Worm (Caenorhabditis elegans): Measurements from ENCODE around the gene Y50E8A.10.
"Not testable (repeated sequence)": the region's sequence is repeated elsewhere in the genome, so short reads cannot be mapped to it uniquely, and the experiment has no call there.

Gene Y50E8A.10

ce11 chrV:14826952-14827351, 47.2 kb downstream of the Y50E8A.10 start, which contains the start of gene nspa-8:
Gene nspa-8 (minus strand): TSS chrV:14827052.
- TF ChIP-seq F55B11.4 (tag; optimal IDR thresholded peaks at IDR 0.05; ENCODE audit: borderline replicate concordance, insufficient read depth); ccch-3 (GFP tag; optimal IDR thresholded peaks at IDR 0.05); ztf-3 (GFP tag; optimal IDR thresholded peaks at IDR 0.05): not testable (repeated sequence)

DNA sequence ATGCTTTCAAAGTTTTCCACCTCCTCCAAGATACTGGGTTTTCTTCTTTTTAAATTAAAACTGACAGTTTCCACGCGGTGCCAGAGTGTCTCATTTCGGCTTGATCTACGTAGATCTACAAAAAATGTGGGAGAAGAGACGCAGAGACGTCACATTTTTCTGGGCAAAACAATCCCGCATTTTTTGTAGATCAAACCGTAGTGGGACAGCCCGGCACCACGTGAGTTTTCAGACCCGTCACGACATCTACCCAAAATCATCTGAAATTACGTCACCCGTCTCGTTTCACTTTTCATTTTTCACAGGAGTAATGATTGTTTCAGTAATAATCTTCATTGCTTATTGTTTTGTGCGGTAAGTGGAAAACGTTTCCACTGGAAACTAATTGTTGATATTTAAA, 48.6 kb downstream of the Y50E8A.10 start:
- no peak for TF ChIP-seq F55B11.4 (tag; optimal IDR thresholded peaks at IDR 0.05; ENCODE audit: borderline replicate concordance, insufficient read depth)
- peak; percentile 42 for TF ChIP-seq F52B5.7 (tag; optimal IDR thresholded peaks at IDR 0.05)
- peak; percentile 1 for TF ChIP-seq efl-1 (GFP tag; optimal IDR thresholded peaks at IDR 0.05)
- peak; percentile 50 for TF ChIP-seq F10E7.11 (tag; optimal IDR thresholded peaks at IDR 0.05)
- TF ChIP-seq Y67H2A.10 (GFP tag; conservative IDR thresholded peaks at IDR 0.05), result 0 out of 2 replicates have a peak, but pooled peaks have one; percentile 22
- peak; percentile 14 for TF ChIP-seq lin-40 (tag; optimal IDR thresholded peaks at IDR 0.05)
- peak; percentile 35 for TF ChIP-seq tlf-1 (GFP tag; optimal IDR thresholded peaks at IDR 0.05)
- no peak for TF ChIP-seq snpc-4 (GFP tag; optimal IDR thresholded peaks at IDR 0.05)
- TF ChIP-seq snpc-4 (tag; optimal IDR thresholded peaks at IDR 0.05), result peak in 1 of 4 experiments; percentile 33
- peak; percentile 18; the same call in 1 of the 2 replicates for TF ChIP-seq hmg-1.2 (GFP tag; IDR thresholded peaks at IDR 0.05)
- peak; percentile 74 for TF ChIP-seq repo-1 (tag; optimal IDR thresholded peaks at IDR 0.05)
- no peak for TF ChIP-seq cebp-1 (GFP tag; IDR thresholded peaks at IDR 0.05)
- peak; percentile 63 for TF ChIP-seq cebp-1 (tag; optimal IDR thresholded peaks at IDR 0.05)
- 0 out of 2 replicates have a peak, but pooled peaks have one; percentile 13 for TF ChIP-seq let-526 (GFP tag; IDR thresholded peaks at IDR 0.05)
- TF ChIP-seq pbrm-1 (GFP tag; IDR thresholded peaks at IDR 0.05), result 0 out of 2 replicates have a peak, but pooled peaks have one; percentile 28
- TF ChIP-seq B0336.3 (GFP tag; IDR thresholded peaks at IDR 0.05), result peak; percentile 79
- TF ChIP-seq Y53G8AR.9 (GFP tag; conservative IDR thresholded peaks at IDR 0.05), result peak; percentile 71; the same call in 1 of the 2 replicates
- peak; percentile 76; the same call in 1 of the 2 replicates for TF ChIP-seq madf-3 (GFP tag; IDR thresholded peaks at IDR 0.05)
- no peak for TF ChIP-seq F57C9.4 (tag; optimal IDR thresholded peaks at IDR 0.05)
- TF ChIP-seq let-607 (tag; optimal IDR thresholded peaks at IDR 0.05), result peak in 1 of 2 experiments; percentile 9
- no peak for TF ChIP-seq unc-62 (GFP tag; optimal IDR thresholded peaks at IDR 0.05)
- TF ChIP-seq atf-7 (tag; optimal IDR thresholded peaks at IDR 0.05), result peak; percentile 50
- TF ChIP-seq ztf-25 (GFP tag; IDR thresholded peaks at IDR 0.05), result no peak
- TF ChIP-seq F33H1.4 (GFP tag; IDR thresholded peaks at IDR 0.05), result peak; percentile 22; the same call in 1 of the 2 replicates
- TF ChIP-seq Y56A3A.18 (GFP tag; IDR thresholded peaks at IDR 0.05), result 0 out of 2 replicates have a peak, but pooled peaks have one; percentile 29
- peak; percentile 57 for TF ChIP-seq madf-8 (GFP tag; conservative IDR thresholded peaks at IDR 0.05)
- TF ChIP-seq B0035.1 (tag; optimal IDR thresholded peaks at IDR 0.05), result no peak
